Worm (Caenorhabditis elegans): ENCODE data around the gene C38C3.3.

ce11 chrV:1476284-1476792 lies 19.1 kb upstream of the C38C3.3 start:
- TF ChIP-seq med-1 (GFP tag; optimal IDR thresholded peaks at IDR 0.05; ENCODE audit: insufficient read depth), result no peak
- no peak for TF ChIP-seq ref-1 (GFP tag; conservative IDR thresholded peaks at IDR 0.05)
- TF ChIP-seq flt-1 (GFP tag; IDR thresholded peaks at IDR 0.05), result no peak
- TF ChIP-seq T22C8.4 (GFP tag; IDR thresholded peaks at IDR 0.05), result no peak
- no peak for TF ChIP-seq tab-1 (GFP tag; IDR thresholded peaks at IDR 0.05)
- no peak for TF ChIP-seq ztf-23 (GFP tag; IDR thresholded peaks at IDR 0.05)
- no peak for TF ChIP-seq cog-1 (tag; optimal IDR thresholded peaks at IDR 0.05)
- no peak for TF ChIP-seq klf-2 (GFP tag; conservative IDR thresholded peaks at IDR 0.05)
- TF ChIP-seq ztf-29 (GFP tag; IDR thresholded peaks at IDR 0.05), result no peak

Measured in whole organism, midembryonic.